Worm (Caenorhabditis elegans) whole organism, late embryonic: ENCODE measurements around the gene gar-2.

ENCODE experiments used
- C08G9.2 ChIP-seq: sonication (generic microtip); optimal IDR thresholded peaks from 2 replicates; lab custom pipeline; 2016; ENCODE audit warnings: mild to moderate bottlenecking, missing genetic modification characterization, moderate library complexity, missing compliant biosample characterization
- F13H6.1 ChIP-seq: sonication (generic microtip); optimal IDR thresholded peaks from 2 replicates; lab custom pipeline; 2016; ENCODE audit warnings: missing genetic modification characterization, missing compliant biosample characterization
- K09A11.1 ChIP-seq: sonication (generic microtip); optimal IDR thresholded peaks from 2 replicates; lab custom pipeline; 2017; ENCODE audit warnings: antibody characterized with exemption, mild to moderate bottlenecking, missing genetic modification characterization, missing compliant biosample characterization; ENCODE audit not compliant: insufficient read depth
- T23F11.4 ChIP-seq: fragments of 200-800 bp; sonication (Bioruptor generic); optimal IDR thresholded peaks from 2 replicates; lab custom pipeline; 2018; ENCODE audit warnings: mild to moderate bottlenecking, missing genetic modification characterization, missing compliant biosample characterization
- Y22D7AL.16 ChIP-seq: sonication (generic microtip); optimal IDR thresholded peaks from 2 replicates; lab custom pipeline; 2016; ENCODE audit warnings: missing genetic modification characterization, missing compliant biosample characterization
- ama-1 ChIP-seq: fragments of 150-350 bp; optimal IDR thresholded peaks from 2 replicates; lab custom pipeline; 2014
- ceh-18 ChIP-seq: sonication (generic microtip); optimal IDR thresholded peaks from 2 replicates; lab custom pipeline; 2016; ENCODE audit warnings: missing genetic modification characterization, missing compliant biosample characterization
- ceh-22 ChIP-seq: sonication (generic microtip); optimal IDR thresholded peaks from 2 replicates; lab custom pipeline; 2017; ENCODE audit warnings: missing biosample characterization, missing genetic modification characterization
- ceh-24 ChIP-seq: sonication (generic microtip); optimal IDR thresholded peaks from 2 replicates; lab custom pipeline; 2016; ENCODE audit warnings: mild to moderate bottlenecking, missing genetic modification characterization, missing compliant biosample characterization
- ceh-31 ChIP-seq: sonication (generic microtip); optimal IDR thresholded peaks from 2 replicates; lab custom pipeline; 2016; ENCODE audit warnings: missing genetic modification characterization, missing compliant biosample characterization
- ceh-48 ChIP-seq: sonication (generic microtip); optimal IDR thresholded peaks from 2 replicates; lab custom pipeline; 2016; ENCODE audit warnings: missing genetic modification characterization, inconsistent platforms, missing compliant biosample characterization
- dmd-4 ChIP-seq: sonication (generic microtip); optimal IDR thresholded peaks from 2 replicates; lab custom pipeline; 2016; ENCODE audit warnings: borderline replicate concordance, missing genetic modification characterization, missing compliant biosample characterization
- elt-2 ChIP-seq: sonication (generic microtip); optimal IDR thresholded peaks from 2 replicates; lab custom pipeline; 2016; ENCODE audit warnings: missing genetic modification reagents, missing genetic modification characterization, missing compliant biosample characterization
- elt-4 ChIP-seq: sonication (generic microtip); optimal IDR thresholded peaks from 2 replicates; lab custom pipeline; 2016; ENCODE audit warnings: missing genetic modification characterization, missing compliant biosample characterization
- gmeb-2 ChIP-seq: sonication (generic microtip); optimal IDR thresholded peaks from 2 replicates; lab custom pipeline; 2016; ENCODE audit warnings: missing genetic modification characterization, inconsistent platforms, missing compliant biosample characterization
- hlh-30 ChIP-seq: sonication (generic microtip); optimal IDR thresholded peaks from 2 replicates; lab custom pipeline; 2017; ENCODE audit warnings: antibody characterized with exemption, missing genetic modification characterization, missing compliant biosample characterization; ENCODE audit not compliant: insufficient read depth
- hlh-8 ChIP-seq: sonication (generic microtip); optimal IDR thresholded peaks from 2 replicates; lab custom pipeline; 2016; ENCODE audit warnings: missing genotype, missing genetic modification characterization, missing compliant biosample characterization
- lin-11 ChIP-seq: fragments of 200-800 bp; sonication (Bioruptor generic); optimal IDR thresholded peaks from 2 replicates; lab custom pipeline; 2018; ENCODE audit warnings: mild to moderate bottlenecking, missing genetic modification characterization, missing compliant biosample characterization
- madf-2 ChIP-seq: sonication (generic microtip); optimal IDR thresholded peaks from 2 replicates; lab custom pipeline; 2017; ENCODE audit warnings: missing genetic modification characterization, missing compliant biosample characterization
- nfya-1 ChIP-seq: sonication (generic microtip); optimal IDR thresholded peaks from 2 replicates; lab custom pipeline; 2017; ENCODE audit warnings: missing genetic modification characterization, mild to moderate bottlenecking, missing compliant biosample characterization, antibody characterized with exemption, moderate library complexity
- npax-4 ChIP-seq: sonication (generic microtip); optimal IDR thresholded peaks from 2 replicates; lab custom pipeline; 2016; ENCODE audit warnings: missing genetic modification characterization, missing compliant biosample characterization
- pha-4 ChIP-seq: fragments of 150-350 bp; optimal IDR thresholded peaks from 2 replicates; lab custom pipeline; 2018; ENCODE audit warnings: missing biosample characterization, missing genetic modification reagents, missing genetic modification characterization
- pros-1 ChIP-seq: fragments of 150-350 bp; optimal IDR thresholded peaks from 2 replicates; lab custom pipeline; 2014; ENCODE audit warnings: missing biosample characterization, missing genetic modification reagents, missing genetic modification characterization
- rnt-1 ChIP-seq: sonication (generic microtip); optimal IDR thresholded peaks from 2 replicates; lab custom pipeline; 2016; ENCODE audit warnings: missing genetic modification characterization, missing compliant biosample characterization
- sox-2 ChIP-seq: fragments of 200-800 bp; sonication (Bioruptor generic); IDR thresholded peaks from 2 replicates; pipeline ENCODE4 v1.3.6; 2022; ENCODE audit warnings: missing genetic modification reagents, missing genetic modification characterization, missing compliant biosample characterization
- sox-4 ChIP-seq: sonication (generic microtip); optimal IDR thresholded peaks from 2 replicates; lab custom pipeline; 2017; ENCODE audit warnings: mild to moderate bottlenecking, missing genetic modification characterization, inconsistent platforms, missing compliant biosample characterization
- syd-9 ChIP-seq: sonication (generic microtip); optimal IDR thresholded peaks from 2 replicates; lab custom pipeline; 2016; ENCODE audit warnings: mild to moderate bottlenecking, missing genetic modification characterization, moderate library complexity, missing compliant biosample characterization
- tbx-2 ChIP-seq: sonication (generic microtip); optimal IDR thresholded peaks from 2 replicates; lab custom pipeline; 2016; ENCODE audit warnings: missing genetic modification characterization, missing compliant biosample characterization
- tbx-7 ChIP-seq: sonication (generic microtip); optimal IDR thresholded peaks from 2 replicates; lab custom pipeline; 2016; ENCODE audit warnings: missing genotype, missing genetic modification characterization, missing compliant biosample characterization
- unc-3 ChIP-seq, 2 experiments: fragments of 200-800 bp in 1 of 2; sonication (Bioruptor generic) in 1 of 2; sonication (generic microtip) in 1 of 2; conservative IDR thresholded peaks in 1 of 2; optimal IDR thresholded peaks in 1 of 2; 2 replicates each; pipeline versions ENCODE4 v1.3.6 to Lab custom; 2016 to 2022; ENCODE audit warnings: missing compliant biosample characterization in 2 of 2, missing genetic modification characterization in 2 of 2, missing genetic modification reagents in 1 of 2
- unc-42 ChIP-seq: sonication (generic microtip); optimal IDR thresholded peaks from 2 replicates; lab custom pipeline; 2016; ENCODE audit warnings: missing genotype, missing genetic modification characterization, missing compliant biosample characterization
- unc-55 ChIP-seq: sonication (generic microtip); optimal IDR thresholded peaks from 2 replicates; lab custom pipeline; 2017; ENCODE audit warnings: missing biosample characterization, missing genetic modification reagents, missing genetic modification characterization
- unc-86 ChIP-seq: sonication (generic microtip); optimal IDR thresholded peaks from 2 replicates; lab custom pipeline; 2016; ENCODE audit warnings: missing genetic modification characterization, missing compliant biosample characterization
- zip-5 ChIP-seq: sonication (generic microtip); optimal IDR thresholded peaks from 2 replicates; lab custom pipeline; 2016; ENCODE audit warnings: missing genetic modification characterization, missing compliant biosample characterization

gar-2 gene

DNA sequence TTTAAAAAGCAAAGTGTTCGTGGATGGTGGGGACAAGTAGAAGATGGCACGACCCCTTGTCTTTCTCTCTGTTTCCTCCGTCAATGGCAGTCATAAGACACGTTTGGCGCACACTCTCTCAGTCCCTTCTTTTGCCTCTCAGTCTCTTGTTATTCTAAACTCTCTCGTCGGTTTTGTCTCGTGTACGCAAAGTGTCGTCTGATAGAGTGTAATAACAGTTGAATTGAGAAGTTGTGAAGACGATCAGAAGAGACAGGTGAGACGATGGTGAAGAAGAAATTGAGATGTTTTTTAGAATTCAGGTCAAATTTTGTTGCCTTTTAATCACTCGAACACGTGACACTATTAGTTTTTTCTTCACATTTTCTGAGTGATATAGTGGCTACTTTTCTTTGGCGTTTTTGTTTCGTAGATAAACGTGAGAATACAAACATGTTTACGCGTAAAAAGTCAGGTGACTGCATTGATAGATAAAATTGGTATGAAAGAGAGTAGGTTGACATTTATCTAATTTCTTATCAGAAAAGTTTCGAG lies 6.0 kb upstream of the gar-2 start, which contains the start of gene F47D12.9:
Gene F47D12.9 (minus strand): TSS at position 267 of the 534 bp plus-strand sequence.
- TF ChIP-seq hlh-30 (tag; lab: Kevin White, UChicago) (peak; percentile 97), ceh-48 (tag; lab: Kevin White, UChicago) (no peak), sox-2 (peak; percentile 25; the same call in 1 of the 2 replicates), tbx-7 (tag; lab: Kevin White, UChicago) (no peak), ceh-31 (peak; percentile 58), lin-11 (tag; lab: Kevin White, UChicago) (no peak), gmeb-2 (tag; lab: Kevin White, UChicago) (no peak), sox-4 (no peak), elt-2 (tag; lab: Kevin White, UChicago) (peak; percentile 81), nfya-1 (tag; lab: Kevin White, UChicago) (peak; percentile 51), unc-86 (tag; lab: Kevin White, UChicago) (no peak), unc-55 (peak; percentile 11), ceh-18 (tag; lab: Kevin White, UChicago) (peak; percentile 46), K09A11.1 (tag; lab: Kevin White, UChicago) (no peak), syd-9 (no peak)

DNA sequence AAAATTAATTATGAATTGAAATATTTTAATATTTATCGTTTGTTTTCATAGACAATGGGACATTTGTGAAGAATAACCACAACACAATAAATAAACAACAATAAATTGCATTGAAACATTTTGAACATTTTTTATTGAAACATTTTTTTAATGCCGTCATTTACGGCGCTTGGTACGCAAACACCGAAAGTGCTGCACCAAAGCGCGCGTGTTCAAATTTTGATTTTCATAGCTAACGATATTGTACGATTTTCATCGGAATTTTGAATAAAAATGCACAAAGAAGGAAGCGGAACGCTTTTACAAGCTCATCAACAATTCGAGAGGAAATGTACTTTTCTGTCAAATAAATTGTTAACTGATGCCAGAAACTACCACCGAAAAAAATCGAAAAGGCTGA lies 5.4 kb upstream of the gar-2 start:
- TF ChIP-seq tbx-2 (no peak), hlh-8 (no peak), sox-2 (no peak), zip-5 (no peak), unc-86 (tag; lab: Kevin White, UChicago) (no peak), pros-1 (tag; lab: Kevin White, UChicago) (no peak)

DNA sequence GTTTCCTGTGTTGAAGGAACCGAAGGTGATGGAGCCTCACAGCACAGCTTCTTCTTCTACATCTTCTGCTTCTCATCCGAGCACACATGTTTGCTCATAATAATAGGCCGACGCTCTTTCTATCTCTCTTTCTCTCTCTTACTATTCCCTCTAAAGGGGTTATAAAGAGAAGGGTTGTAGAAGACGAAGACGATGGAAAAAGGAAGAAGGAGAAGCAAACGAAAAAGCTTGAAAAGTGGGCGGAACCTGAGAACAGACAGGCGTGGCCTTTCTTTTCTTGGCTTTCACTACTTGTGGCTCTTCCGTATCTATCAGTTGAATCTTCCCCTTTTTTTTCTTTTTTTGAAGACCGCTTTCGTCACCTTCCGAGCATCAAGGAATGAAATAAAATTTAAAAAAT lies 1.3 kb upstream of the gar-2 start:
- TF ChIP-seq unc-42 (tag; lab: Kevin White, UChicago): peak; percentile 56
- no peak for TF ChIP-seq F13H6.1 (tag; lab: Kevin White, UChicago)

DNA sequence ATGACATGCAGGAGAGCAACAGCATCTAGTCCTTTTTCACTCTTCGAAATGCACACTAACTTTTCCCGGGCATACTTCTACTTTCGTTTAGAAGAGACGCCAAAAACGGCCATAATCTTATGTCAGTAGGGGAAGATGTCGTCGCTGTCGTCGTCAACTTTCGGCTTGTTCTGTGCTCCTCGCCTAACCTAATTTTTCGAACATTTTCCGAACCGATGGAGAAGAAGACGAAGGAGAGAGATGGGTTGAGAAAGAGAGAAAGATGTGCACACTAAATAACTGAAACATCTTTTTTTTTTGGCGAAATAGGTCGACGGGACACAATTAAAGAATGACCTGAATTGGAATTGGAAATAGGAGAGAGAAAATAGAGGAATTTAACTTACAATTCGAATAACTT lies 1.2 kb downstream of the gar-2 start:
- no peak for TF ChIP-seq ceh-24
- TF ChIP-seq unc-42 (tag; lab: Kevin White, UChicago): peak; percentile 90
- TF ChIP-seq ama-1: no peak

DNA sequence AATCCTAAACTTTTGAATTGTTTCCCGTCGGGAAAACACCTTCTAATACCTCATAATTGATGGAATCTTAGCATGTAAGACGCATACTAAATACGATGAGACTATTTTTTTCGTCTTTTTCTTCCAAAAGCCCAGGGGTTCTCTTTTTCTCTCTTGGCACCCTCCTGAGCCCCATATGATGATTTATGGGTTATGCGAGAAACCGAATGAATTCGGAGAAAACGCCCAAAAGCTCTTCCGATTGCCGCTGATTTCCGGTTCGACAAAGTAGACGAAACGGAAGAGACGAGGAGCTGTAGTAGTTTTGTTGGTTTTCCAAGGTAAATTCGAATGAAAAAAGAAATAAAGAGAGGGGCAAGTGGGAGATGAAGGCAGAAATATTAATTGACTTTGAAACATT lies 2.3 kb downstream of the gar-2 start:
- TF ChIP-seq Y22D7AL.16 (tag; lab: Kevin White, UChicago) (no peak), madf-2 (tag; lab: Kevin White, UChicago) (no peak), unc-3 (GFP tag; conservative IDR thresholded peaks at IDR 0.05; lab: Robert Waterston, UW) (no peak), unc-3 (tag; optimal IDR thresholded peaks at IDR 0.05; lab: Kevin White, UChicago) (no peak), syd-9 (no peak), ceh-22 (tag; lab: Kevin White, UChicago) (no peak), C08G9.2 (tag; lab: Kevin White, UChicago) (no peak), ceh-24 (no peak), unc-55 (no peak), rnt-1 (tag; lab: Kevin White, UChicago) (no peak), dmd-4 (tag; lab: Kevin White, UChicago) (no peak), T23F11.4 (no peak), elt-4 (tag; lab: Kevin White, UChicago) (no peak), ceh-18 (tag; lab: Kevin White, UChicago) (no peak), pha-4 (no peak), npax-4 (tag; lab: Kevin White, UChicago) (no peak)
- TF ChIP-seq, all 69 proteins: peak for 0
